Fruit fly (Drosophila melanogaster) whole organism, pupa: ENCODE measurements around the gene CG34382.

Source experiments
- CG12605 ChIP-seq: fragments of 200-800 bp; sonication (Bioruptor generic); IDR thresholded peaks from 2 replicates; pipeline ENCODE4 v1.3.6; 2022; ENCODE audit warnings: missing biosample characterization, missing genetic modification characterization
- CG15710 ChIP-seq: fragments of 200-800 bp; sonication (Bioruptor generic); optimal IDR thresholded peaks from 2 replicates; lab custom pipeline; 2018; ENCODE audit warnings: missing biosample characterization, mild to moderate bottlenecking, missing genetic modification characterization, moderate library complexity
- EcR ChIP-seq: fragments of 200-800 bp; sonication (Bioruptor generic); optimal IDR thresholded peaks from 3 replicates; lab custom pipeline; 2019; ENCODE audit warnings: missing biosample characterization, missing genetic modification characterization, mild to moderate bottlenecking, moderate library complexity, missing genetic modification reagents
- Ets98B ChIP-seq: fragments of 200-800 bp; sonication (Bioruptor generic); IDR thresholded peaks from 2 replicates; pipeline ENCODE4 v1.3.6; 2022; ENCODE audit warnings: missing biosample characterization, missing genetic modification characterization
- Pif1A ChIP-seq: fragments of 200-800 bp; sonication (Bioruptor generic); optimal IDR thresholded peaks from 3 replicates; lab custom pipeline; 2016; ENCODE audit warnings: missing biosample characterization, missing genetic modification characterization
- Pif1B ChIP-seq: fragments of 200-800 bp; sonication (Bioruptor generic); optimal IDR thresholded peaks from 3 replicates; lab custom pipeline; 2016; ENCODE audit warnings: missing biosample characterization, missing genetic modification characterization
- Snoo ChIP-seq: fragments of 200-800 bp; sonication (Bioruptor generic); optimal IDR thresholded peaks from 3 replicates; lab custom pipeline; 2017; ENCODE audit warnings: missing biosample characterization, mild to moderate bottlenecking, missing genetic modification characterization, inconsistent platforms

DNA sequence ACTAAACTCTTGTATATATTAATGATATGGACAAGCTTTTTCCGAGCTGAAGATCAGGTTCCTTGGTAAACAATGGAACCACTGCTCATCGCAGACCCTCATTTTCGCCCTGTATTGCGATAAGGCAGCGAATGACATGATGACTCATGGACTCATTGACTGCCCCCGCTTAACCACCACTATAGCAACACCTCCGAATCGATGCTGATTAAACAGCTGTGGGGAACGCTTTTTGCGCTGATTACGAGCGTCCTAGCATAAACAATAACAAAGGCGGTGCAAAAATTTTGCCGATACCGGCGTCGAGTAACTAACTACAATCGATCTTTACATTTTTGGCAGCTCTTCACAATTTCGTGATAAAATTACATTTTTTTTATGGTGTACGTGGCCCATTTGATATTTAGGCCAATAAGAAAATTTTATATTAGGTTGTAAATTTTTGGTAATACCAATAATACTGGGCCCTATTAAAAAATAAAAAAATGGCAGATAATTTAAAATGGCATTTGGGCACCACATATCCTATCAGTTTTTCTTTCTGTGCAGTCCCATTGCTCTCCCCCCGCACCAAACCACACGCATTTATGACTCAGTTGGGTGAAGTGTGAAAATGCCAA lies 18.5 kb downstream of the CG34382 start:
- no peak for TF ChIP-seq CG12605 (GFP tag; lab: Robert Waterston, UW)
- peak; percentile 27 for TF ChIP-seq CG15710 (tag; lab: Kevin White, UChicago)
- TF ChIP-seq Snoo (tag; lab: Kevin White, UChicago) = no peak
- TF ChIP-seq Ets98B (GFP tag; lab: Robert Waterston, UW) = no peak; the same call in 1 of the 2 replicates
- TF ChIP-seq EcR = peak; percentile 52
- no peak for TF ChIP-seq Pif1B
- peak; percentile 43 for TF ChIP-seq Pif1A
